Fruit fly (Drosophila melanogaster) whole organism, embryonic: ENCODE results near the gene CCT3.
A peak's percentile ranks its signal among the peaks of the same experiment; 100 is the strongest.

Experiments
- Antp ChIP-seq: fragments of 200-800 bp; sonication (Bioruptor generic); optimal IDR thresholded peaks from 3 replicates; lab custom pipeline; 2016; ENCODE audit warnings: missing biosample characterization, missing genetic modification characterization
- Atf6 ChIP-seq: fragments of 200-800 bp; sonication (Bioruptor generic); IDR thresholded peaks from 2 replicates; pipeline ENCODE4 v1.3.6; 2022; ENCODE audit warnings: missing biosample characterization, missing genetic modification characterization
- BEAF-32 ChIP-seq: fragments of 200-800 bp; sonication (Bioruptor generic); optimal IDR thresholded peaks from 3 replicates; lab custom pipeline; 2017; ENCODE audit warnings: missing biosample characterization, missing genetic modification characterization, mild to moderate bottlenecking, moderate library complexity, missing genetic modification reagents
- CG10274 ChIP-seq: fragments of 200-800 bp; sonication (Bioruptor generic); optimal IDR thresholded peaks from 3 replicates; lab custom pipeline; 2017; ENCODE audit warnings: missing biosample characterization, mild to moderate bottlenecking, missing genetic modification characterization
- CG10959 ChIP-seq: fragments of 200-800 bp; sonication (Bioruptor generic); IDR thresholded peaks from 2 replicates; pipeline ENCODE4 v1.3.6; 2022; ENCODE audit warnings: missing biosample characterization, missing genetic modification characterization
- CG11695 ChIP-seq: fragments of 200-800 bp; sonication (Bioruptor generic); IDR thresholded peaks from 3 replicates; pipeline ENCODE4 v1.3.6; 2022; ENCODE audit warnings: missing biosample characterization, missing genetic modification characterization
- CG12104 ChIP-seq: fragments of 200-800 bp; sonication (Bioruptor generic); optimal IDR thresholded peaks from 3 replicates; lab custom pipeline; 2016; ENCODE audit warnings: missing biosample characterization, missing genetic modification characterization
- CG13287 ChIP-seq: fragments of 200-800 bp; sonication (Bioruptor generic); IDR thresholded peaks from 2 replicates; pipeline ENCODE4 v1.3.6; 2022; ENCODE audit warnings: missing biosample characterization, missing genetic modification characterization; ENCODE audit not compliant: partially characterized antibody
- CG14667 ChIP-seq: fragments of 200-800 bp; sonication (Bioruptor generic); IDR thresholded peaks from 2 replicates; pipeline ENCODE4 v1.3.6; 2022; ENCODE audit warnings: missing biosample characterization, missing genetic modification characterization
- CG15601 ChIP-seq: fragments of 200-800 bp; sonication (Bioruptor generic); optimal IDR thresholded peaks from 3 replicates; lab custom pipeline; 2019; ENCODE audit warnings: missing biosample characterization, mild to moderate bottlenecking, missing genetic modification characterization, moderate library complexity
- CG1603 ChIP-seq: fragments of 200-800 bp; sonication (Bioruptor generic); optimal IDR thresholded peaks from 2 replicates; lab custom pipeline; 2019; ENCODE audit warnings: missing biosample characterization, mild to moderate bottlenecking, missing genetic modification characterization, moderate library complexity
- CG1647 ChIP-seq: fragments of 200-800 bp; sonication (Bioruptor generic); optimal IDR thresholded peaks from 3 replicates; lab custom pipeline; 2016; ENCODE audit warnings: missing biosample characterization, missing genetic modification characterization
- CG16779 ChIP-seq: fragments of 200-800 bp; sonication (Bioruptor generic); IDR thresholded peaks from 2 replicates; pipeline ENCODE4 v1.3.6; 2022; ENCODE audit warnings: missing biosample characterization, missing genetic modification characterization
- CG17568 ChIP-seq: fragments of 200-800 bp; sonication (Bioruptor generic); optimal IDR thresholded peaks from 2 replicates; lab custom pipeline; 2018; ENCODE audit warnings: missing biosample characterization, mild to moderate bottlenecking, missing genetic modification characterization, moderate library complexity
- CG18011 ChIP-seq: fragments of 200-800 bp; sonication (Bioruptor generic); optimal IDR thresholded peaks from 2 replicates; lab custom pipeline; 2017; ENCODE audit warnings: missing biosample characterization, missing genetic modification characterization, mild to moderate bottlenecking, moderate library complexity, missing genotype
- CG1832 ChIP-seq: fragments of 200-800 bp; sonication (Bioruptor generic); optimal IDR thresholded peaks from 2 replicates; lab custom pipeline; 2017; ENCODE audit warnings: missing biosample characterization, mild to moderate bottlenecking, missing genetic modification characterization, inconsistent platforms
- CG31441 ChIP-seq: fragments of 200-800 bp; sonication (Bioruptor generic); IDR thresholded peaks from 2 replicates; pipeline ENCODE4 v1.3.6; 2022; ENCODE audit warnings: missing biosample characterization, missing genetic modification characterization
- CG4730 ChIP-seq: fragments of 200-800 bp; sonication (Bioruptor generic); IDR thresholded peaks from 2 replicates; pipeline ENCODE4 v1.3.6; 2022; ENCODE audit warnings: missing biosample characterization, missing genetic modification characterization
- CG6765 ChIP-seq: fragments of 200-800 bp; sonication (Bioruptor generic); optimal IDR thresholded peaks from 3 replicates; lab custom pipeline; 2017; ENCODE audit warnings: missing biosample characterization, mild to moderate bottlenecking, missing genetic modification characterization
- CG7357 ChIP-seq: fragments of 200-800 bp; sonication (Bioruptor generic); IDR thresholded peaks from 3 replicates; pipeline ENCODE4 v1.3.6; 2022; ENCODE audit warnings: missing biosample characterization, missing genetic modification characterization
- CG8944 ChIP-seq: fragments of 200-800 bp; sonication (Bioruptor generic); optimal IDR thresholded peaks from 3 replicates; lab custom pipeline; 2016; ENCODE audit warnings: missing biosample characterization, missing genetic modification characterization
- CG9797 ChIP-seq: fragments of 200-800 bp; sonication (Bioruptor generic); optimal IDR thresholded peaks from 3 replicates; lab custom pipeline; 2018; ENCODE audit warnings: missing biosample characterization, mild to moderate bottlenecking, missing genetic modification characterization
- D19A ChIP-seq: fragments of 200-800 bp; optimal IDR thresholded peaks from 3 replicates; lab custom pipeline; 2019; ENCODE audit warnings: missing biosample characterization, mild to moderate bottlenecking, missing genetic modification characterization, moderate library complexity
- Dip2 ChIP-seq: fragments of 200-800 bp; sonication (Bioruptor generic); IDR thresholded peaks from 2 replicates; pipeline ENCODE4 v1.3.6; 2022; ENCODE audit warnings: missing biosample characterization, missing genetic modification characterization
- Dll ChIP-seq: fragments of 200-800 bp; sonication (Bioruptor generic); IDR thresholded peaks from 4 replicates; pipeline ENCODE4 v1.3.6; 2022; ENCODE audit warnings: missing biosample characterization, missing genetic modification characterization; ENCODE audit not compliant: partially characterized antibody
- E2f1 ChIP-seq: fragments of 200-800 bp; sonication (Bioruptor generic); IDR thresholded peaks from 2 replicates; pipeline ENCODE4 v1.3.6; 2022; ENCODE audit warnings: missing biosample characterization, missing genetic modification characterization
- Fer3 ChIP-seq: fragments of 200-800 bp; sonication (Bioruptor generic); optimal IDR thresholded peaks from 2 replicates; lab custom pipeline; 2018; ENCODE audit warnings: missing biosample characterization, mild to moderate bottlenecking, missing genetic modification characterization, moderate library complexity
- Hmr ChIP-seq: fragments of 200-800 bp; sonication (Bioruptor generic); optimal IDR thresholded peaks from 3 replicates; lab custom pipeline; 2017; ENCODE audit warnings: mild to moderate bottlenecking, missing biosample characterization, missing genetic modification reagents, missing genetic modification characterization
- Hsf ChIP-seq: fragments of 200-800 bp; sonication (Bioruptor generic); optimal IDR thresholded peaks from 3 replicates; lab custom pipeline; 2016; ENCODE audit warnings: missing biosample characterization, missing genetic modification characterization
- Lpt ChIP-seq: fragments of >200 bp; optimal IDR thresholded peaks from 2 replicates; lab custom pipeline; 2018; ENCODE audit warnings: missing biosample characterization, missing genetic modification characterization
- Max ChIP-seq: fragments of 200-800 bp; sonication (Bioruptor generic); optimal IDR thresholded peaks from 2 replicates; lab custom pipeline; 2016; ENCODE audit warnings: missing biosample characterization, mild to moderate bottlenecking, missing genetic modification characterization
- Meics ChIP-seq: fragments of 200-800 bp; sonication (Bioruptor generic); optimal IDR thresholded peaks from 2 replicates; lab custom pipeline; 2017; ENCODE audit warnings: missing biosample characterization, mild to moderate bottlenecking, missing genetic modification characterization
- Nf-YC ChIP-seq: fragments of 200-800 bp; optimal IDR thresholded peaks from 3 replicates; lab custom pipeline; 2019; ENCODE audit warnings: missing biosample characterization, mild to moderate bottlenecking, missing genetic modification characterization, moderate library complexity
- Sry-β ChIP-seq: fragments of 200-800 bp; sonication (Bioruptor generic); optimal IDR thresholded peaks from 2 replicates; lab custom pipeline; 2018; ENCODE audit warnings: missing biosample characterization, mild to moderate bottlenecking, missing genetic modification characterization, moderate library complexity
- Sry-δ ChIP-seq: fragments of 200-800 bp; sonication (Bioruptor generic); optimal IDR thresholded peaks from 2 replicates; lab custom pipeline; 2016; ENCODE audit warnings: missing biosample characterization, missing genetic modification characterization
- YL-1 ChIP-seq: fragments of 200-800 bp; sonication (Bioruptor generic); optimal IDR thresholded peaks from 3 replicates; lab custom pipeline; 2017; ENCODE audit warnings: missing biosample characterization, mild to moderate bottlenecking, missing genetic modification characterization
- ab ChIP-seq: fragments of 200-800 bp; sonication (Bioruptor generic); optimal IDR thresholded peaks from 2 replicates; lab custom pipeline; 2016; ENCODE audit warnings: missing biosample characterization, missing genetic modification characterization
- amos ChIP-seq: fragments of 200-800 bp; sonication (Bioruptor generic); IDR thresholded peaks from 2 replicates; pipeline ENCODE4 v1.3.6; 2022; ENCODE audit warnings: missing biosample characterization, missing genetic modification characterization; ENCODE audit not compliant: partially characterized antibody
- ato ChIP-seq: fragments of 200-800 bp; sonication (Bioruptor generic); IDR thresholded peaks from 2 replicates; pipeline ENCODE4 v1.3.6; 2022; ENCODE audit warnings: missing biosample characterization, missing genetic modification characterization; ENCODE audit not compliant: partially characterized antibody
- az2 ChIP-seq: fragments of 200-800 bp; sonication (Bioruptor generic); optimal IDR thresholded peaks from 3 replicates; lab custom pipeline; 2016; ENCODE audit warnings: missing biosample characterization, missing genetic modification characterization
- bcd ChIP-seq: fragments of 200-800 bp; sonication (Bioruptor generic); optimal IDR thresholded peaks from 2 replicates; lab custom pipeline; 2017; ENCODE audit warnings: missing biosample characterization, mild to moderate bottlenecking, missing genetic modification characterization
- da ChIP-seq: fragments of 200-800 bp; sonication (Bioruptor generic); optimal IDR thresholded peaks from 2 replicates; lab custom pipeline; 2016; ENCODE audit warnings: missing biosample characterization, missing genetic modification characterization
- ewg ChIP-seq: fragments of 200-800 bp; sonication (Bioruptor generic); optimal IDR thresholded peaks from 3 replicates; lab custom pipeline; 2017; ENCODE audit warnings: mild to moderate bottlenecking, missing biosample characterization, missing genetic modification reagents, missing genetic modification characterization
- fd3F ChIP-seq: fragments of 200-800 bp; sonication (Bioruptor generic); optimal IDR thresholded peaks from 2 replicates; lab custom pipeline; 2018; ENCODE audit warnings: missing biosample characterization, mild to moderate bottlenecking, missing genetic modification characterization, moderate library complexity
- gsb ChIP-seq: fragments of 200-800 bp; sonication (Bioruptor generic); IDR thresholded peaks from 2 replicates; pipeline ENCODE4 v1.3.6; 2022; ENCODE audit warnings: missing biosample characterization, missing genetic modification characterization
- lmd ChIP-seq: fragments of 200-800 bp; sonication (Bioruptor generic); IDR thresholded peaks from 2 replicates; pipeline ENCODE4 v1.3.6; 2022; ENCODE audit warnings: missing biosample characterization, missing genetic modification characterization
- org-1 ChIP-seq: fragments of 200-800 bp; sonication (Bioruptor generic); optimal IDR thresholded peaks from 2 replicates; lab custom pipeline; 2017; ENCODE audit warnings: missing biosample characterization, missing genetic modification characterization
- pho ChIP-seq: fragments of 200-800 bp; sonication (Bioruptor generic); optimal IDR thresholded peaks from 2 replicates; lab custom pipeline; 2016; ENCODE audit warnings: missing biosample characterization, missing genetic modification characterization
- pzg ChIP-seq: fragments of 200-800 bp; sonication (Bioruptor generic); optimal IDR thresholded peaks from 3 replicates; lab custom pipeline; 2018; ENCODE audit warnings: missing biosample characterization, mild to moderate bottlenecking, missing genetic modification characterization, moderate library complexity
- sob ChIP-seq: fragments of 200-800 bp; sonication (Bioruptor generic); IDR thresholded peaks from 2 replicates; pipeline ENCODE4 v1.3.6; 2022; ENCODE audit warnings: missing biosample characterization, missing genetic modification characterization
- stwl ChIP-seq: fragments of 200-800 bp; sonication (Bioruptor generic); optimal IDR thresholded peaks from 3 replicates; lab custom pipeline; 2018; ENCODE audit warnings: missing biosample characterization, mild to moderate bottlenecking, missing genetic modification characterization, moderate library complexity
- tna ChIP-seq: fragments of 200-800 bp; sonication (Bioruptor generic); IDR thresholded peaks from 2 replicates; pipeline ENCODE4 v1.3.6; 2022; ENCODE audit warnings: missing biosample characterization, missing genetic modification characterization; ENCODE audit not compliant: partially characterized antibody

Gene CCT3

DNA sequence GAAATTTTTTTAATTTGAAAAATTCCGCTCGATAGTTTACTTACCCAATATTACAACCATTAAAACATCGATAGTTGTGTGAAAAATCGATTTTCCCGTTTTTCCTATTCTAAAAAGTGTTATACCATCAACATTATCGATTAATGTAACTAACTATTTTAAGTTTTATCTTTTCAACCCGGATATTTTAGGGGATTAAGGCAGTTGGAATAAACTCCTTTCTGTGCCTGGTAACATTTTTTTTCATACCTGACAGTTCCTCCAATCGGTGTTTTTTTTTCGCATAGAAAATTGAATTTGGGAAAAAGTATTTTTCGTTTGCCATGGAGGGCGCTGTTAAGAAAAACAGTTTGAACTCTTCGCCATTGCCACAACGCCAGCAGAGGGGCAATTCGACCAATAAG, 7.4 kb upstream of the CCT3 start, which contains the start of gene nonA-l:
TSS of gene nonA-l (plus strand) at position 201 of the 404 bp plus-strand sequence.
- TF ChIP-seq Max (GFP tag; lab: Kevin White, UChicago) (no peak), Dip2 (no peak), amos (GFP tag; lab: Robert Waterston, UW) (peak; percentile 87), fd3F (GFP tag; lab: Kevin White, UChicago) (no peak), org-1 (GFP tag; lab: Kevin White, UChicago) (no peak), Sry-β (GFP tag; lab: Kevin White, UChicago) (no peak), bcd (GFP tag; lab: Kevin White, UChicago) (no peak), ato (GFP tag; lab: Robert Waterston, UW) (peak; percentile 73), CG1647 (GFP tag; lab: Kevin White, UChicago) (no peak), Antp (no peak), CG10274 (GFP tag; lab: Kevin White, UChicago) (no peak), stwl (tag; lab: Kevin White, UChicago) (peak; percentile 83), Hsf (GFP tag; lab: Kevin White, UChicago) (no peak), E2f1 (GFP tag; lab: Robert Waterston, UW) (no peak), Meics (GFP tag; lab: Kevin White, UChicago) (no peak), Dll (GFP tag; lab: Robert Waterston, UW) (peak; percentile 90), CG17568 (GFP tag; lab: Kevin White, UChicago) (no peak), CG7357 (GFP tag; lab: Robert Waterston, UW) (no peak), Lpt (GFP tag; lab: Kevin White, UChicago) (no peak), CG14667 (GFP tag; lab: Robert Waterston, UW) (no peak), CG8944 (GFP tag; lab: Kevin White, UChicago) (no peak), sob (GFP tag; lab: Robert Waterston, UW) (no peak), CG11695 (GFP tag; lab: Robert Waterston, UW) (no peak), lmd (GFP tag; lab: Robert Waterston, UW) (no peak), CG31441 (GFP tag; lab: Robert Waterston, UW) (no peak), az2 (no peak), pho (GFP tag; lab: Kevin White, UChicago) (no peak), CG10959 (GFP tag; lab: Robert Waterston, UW) (no peak), CG16779 (GFP tag; lab: Robert Waterston, UW) (no peak), tna (GFP tag; lab: Robert Waterston, UW) (peak; percentile 73), CG1832 (no peak), gsb (GFP tag; lab: Robert Waterston, UW) (no peak), YL-1 (GFP tag; lab: Kevin White, UChicago) (peak; percentile 78), ewg (GFP tag; lab: Kevin White, UChicago) (no peak), CG1603 (peak; percentile 55), Sry-δ (GFP tag; lab: Kevin White, UChicago) (peak; percentile 78), CG15601 (tag; lab: Kevin White, UChicago) (peak; percentile 49), Hmr (no peak), CG12104 (no peak), Atf6 (GFP tag; lab: Robert Waterston, UW) (no peak), D19A (peak; percentile 57), pzg (GFP tag; lab: Kevin White, UChicago) (peak; percentile 70), da (GFP tag; lab: Kevin White, UChicago) (no peak), Fer3 (tag; lab: Kevin White, UChicago) (no peak), CG18011 (GFP tag; lab: Kevin White, UChicago) (no peak), ab (GFP tag; lab: Kevin White, UChicago) (no peak), CG9797 (GFP tag; lab: Kevin White, UChicago) (peak; percentile 61), CG4730 (GFP tag; lab: Robert Waterston, UW) (no peak), CG13287 (peak; percentile 90), Nf-YC (tag; lab: Kevin White, UChicago) (peak; percentile 51), CG6765 (GFP tag; lab: Kevin White, UChicago) (no peak), BEAF-32 (peak; percentile 86)
